Worm (Caenorhabditis elegans): ENCODE data around the gene M60.7.

ce11 chrX:8274869-8275268 is 13.9 kb upstream of the M60.7 start, which contains the start of gene ksr-1:
- TF ChIP-seq unc-62 (GFP tag; optimal IDR thresholded peaks at IDR 0.05) (no peak), pha-4 (tag; optimal IDR thresholded peaks at IDR 0.05) (no peak), mel-28 (tag; optimal IDR thresholded peaks at IDR 0.05; ENCODE audit: borderline replicate concordance) (no peak)
